Fruit fly (Drosophila melanogaster) whole organism, embryonic: ENCODE measurements around the gene RunxB.

Experiments used
- Aef1 ChIP-seq: fragments of 200-800 bp; sonication (Bioruptor generic); IDR thresholded peaks from 3 replicates; pipeline ENCODE4 v1.3.6; 2022; ENCODE audit warnings: missing biosample characterization, missing genetic modification characterization
- Bteb2 ChIP-seq: fragments of 200-800 bp; sonication (Bioruptor generic); optimal IDR thresholded peaks from 2 replicates; lab custom pipeline; 2016; ENCODE audit warnings: missing biosample characterization, missing genetic modification characterization
- CG11085 ChIP-seq: fragments of 200-800 bp; sonication (Bioruptor generic); IDR thresholded peaks from 2 replicates; pipeline ENCODE4 v1.3.6; 2022; ENCODE audit warnings: missing biosample characterization, missing genetic modification characterization
- CG11723 ChIP-seq: fragments of 200-800 bp; sonication (Bioruptor generic); optimal IDR thresholded peaks from 2 replicates; lab custom pipeline; 2017; ENCODE audit warnings: missing biosample characterization, mild to moderate bottlenecking, missing genetic modification characterization
- CG1233 ChIP-seq: fragments of 200-800 bp; sonication (Bioruptor generic); optimal IDR thresholded peaks from 4 replicates; lab custom pipeline; 2018; ENCODE audit warnings: missing biosample characterization, mild to moderate bottlenecking, missing genetic modification characterization
- CG12391 ChIP-seq: fragments of 200-800 bp; sonication (Bioruptor generic); optimal IDR thresholded peaks from 3 replicates; lab custom pipeline; 2018; ENCODE audit warnings: missing biosample characterization, mild to moderate bottlenecking, missing genetic modification characterization, moderate library complexity
- CG12659 ChIP-seq: fragments of 200-800 bp; sonication (Bioruptor generic); optimal IDR thresholded peaks from 3 replicates; lab custom pipeline; 2017; ENCODE audit warnings: mild to moderate bottlenecking, missing biosample characterization, missing genetic modification reagents, missing genetic modification characterization
- CG15601 ChIP-seq: fragments of 200-800 bp; sonication (Bioruptor generic); optimal IDR thresholded peaks from 3 replicates; lab custom pipeline; 2019; ENCODE audit warnings: missing biosample characterization, mild to moderate bottlenecking, missing genetic modification characterization, moderate library complexity
- CG1602 ChIP-seq: fragments of 200-800 bp; sonication (Bioruptor generic); optimal IDR thresholded peaks from 3 replicates; lab custom pipeline; 2016; ENCODE audit warnings: missing biosample characterization, missing genetic modification characterization
- CG17359 ChIP-seq: fragments of 200-800 bp; sonication (Bioruptor generic); optimal IDR thresholded peaks from 3 replicates; lab custom pipeline; 2018; ENCODE audit warnings: missing biosample characterization, mild to moderate bottlenecking, missing genetic modification characterization, moderate library complexity
- CG18262 ChIP-seq: fragments of 200-800 bp; optimal IDR thresholded peaks from 3 replicates; lab custom pipeline; 2019; ENCODE audit warnings: missing biosample characterization, mild to moderate bottlenecking, missing genetic modification characterization, moderate library complexity
- CG2116 ChIP-seq: fragments of 200-800 bp; sonication (Bioruptor generic); optimal IDR thresholded peaks from 3 replicates; lab custom pipeline; 2018; ENCODE audit warnings: missing biosample characterization, mild to moderate bottlenecking, missing genetic modification characterization
- CG2875 ChIP-seq: fragments of 200-800 bp; sonication (Bioruptor generic); optimal IDR thresholded peaks from 2 replicates; lab custom pipeline; 2017; ENCODE audit warnings: missing biosample characterization, mild to moderate bottlenecking, missing genetic modification characterization, missing genetic modification reagents
- CG3163 ChIP-seq: fragments of 200-800 bp; sonication (Bioruptor generic); optimal IDR thresholded peaks from 3 replicates; lab custom pipeline; 2016; ENCODE audit warnings: missing biosample characterization, missing genetic modification characterization
- CG32767 ChIP-seq: fragments of 200-800 bp; sonication (Bioruptor generic); IDR thresholded peaks from 2 replicates; pipeline ENCODE4 v1.3.6; 2022; ENCODE audit warnings: missing biosample characterization, missing genetic modification characterization
- CG33213 ChIP-seq: fragments of 200-800 bp; sonication (Bioruptor generic); optimal IDR thresholded peaks from 3 replicates; lab custom pipeline; 2016; ENCODE audit warnings: missing biosample characterization, missing genetic modification characterization
- CG42726 ChIP-seq: fragments of 200-800 bp; sonication (Bioruptor generic); IDR thresholded peaks from 2 replicates; pipeline ENCODE4 v1.3.6; 2022; ENCODE audit warnings: missing biosample characterization, missing genetic modification characterization; ENCODE audit not compliant: partially characterized antibody
- CG7928 ChIP-seq: fragments of 200-800 bp; sonication (Bioruptor generic); optimal IDR thresholded peaks from 2 replicates; lab custom pipeline; 2017; ENCODE audit warnings: missing biosample characterization, mild to moderate bottlenecking, missing genetic modification characterization
- CG8924 ChIP-seq: fragments of 200-800 bp; optimal IDR thresholded peaks from 3 replicates; lab custom pipeline; 2019; ENCODE audit warnings: missing biosample characterization, mild to moderate bottlenecking, missing genetic modification characterization, moderate library complexity
- CG9817 ChIP-seq: fragments of 200-800 bp; sonication (Bioruptor generic); optimal IDR thresholded peaks from 2 replicates; lab custom pipeline; 2018; ENCODE audit warnings: missing biosample characterization, mild to moderate bottlenecking, missing genetic modification characterization, moderate library complexity
- CG9876 ChIP-seq: fragments of 200-800 bp; sonication (Bioruptor generic); optimal IDR thresholded peaks from 2 replicates; lab custom pipeline; 2016; ENCODE audit warnings: missing biosample characterization, missing genetic modification characterization
- Deaf1 ChIP-seq: fragments of 200-800 bp; optimal IDR thresholded peaks from 3 replicates; lab custom pipeline; 2019; ENCODE audit warnings: missing biosample characterization, mild to moderate bottlenecking, missing genetic modification characterization, moderate library complexity
- Ets65A ChIP-seq: fragments of 200-800 bp; sonication (Bioruptor generic); peaks from one replicate; lab custom pipeline; 2016; ENCODE audit warnings: missing biosample characterization, missing genetic modification characterization
- HLH4C ChIP-seq: fragments of 200-800 bp; sonication (Bioruptor generic); IDR thresholded peaks from 3 replicates; pipeline ENCODE4 v1.3.6; 2022; ENCODE audit warnings: missing biosample characterization, missing genetic modification characterization; ENCODE audit not compliant: partially characterized antibody
- HmgD ChIP-seq: fragments of 200-800 bp; sonication (Bioruptor generic); optimal IDR thresholded peaks from 3 replicates; lab custom pipeline; 2016; ENCODE audit warnings: missing biosample characterization, missing genetic modification characterization
- Hmx ChIP-seq: fragments of 200-800 bp; sonication (Bioruptor generic); optimal IDR thresholded peaks from 2 replicates; lab custom pipeline; 2016; ENCODE audit warnings: missing biosample characterization, missing genetic modification characterization
- Lpt ChIP-seq: fragments of >200 bp; optimal IDR thresholded peaks from 2 replicates; lab custom pipeline; 2018; ENCODE audit warnings: missing biosample characterization, missing genetic modification characterization
- Max ChIP-seq: fragments of 200-800 bp; sonication (Bioruptor generic); optimal IDR thresholded peaks from 2 replicates; lab custom pipeline; 2016; ENCODE audit warnings: missing biosample characterization, mild to moderate bottlenecking, missing genetic modification characterization
- Mrtf ChIP-seq: fragments of 200-800 bp; sonication (Bioruptor generic); IDR thresholded peaks from 3 replicates; pipeline ENCODE4 v1.3.6; 2022; ENCODE audit warnings: missing biosample characterization, missing genetic modification characterization
- Nf-YA ChIP-seq: fragments of 200-800 bp; sonication (Bioruptor generic); IDR thresholded peaks from 2 replicates; pipeline ENCODE4 v1.3.6; 2022; ENCODE audit warnings: missing biosample characterization, missing genetic modification characterization
- Opbp ChIP-seq: fragments of 200-800 bp; sonication (Bioruptor generic); IDR thresholded peaks from 3 replicates; pipeline ENCODE4 v1.3.6; 2022; ENCODE audit warnings: missing biosample characterization, missing genetic modification characterization; ENCODE audit not compliant: partially characterized antibody
- Sin3A ChIP-seq: fragments of >200 bp; optimal IDR thresholded peaks from 2 replicates; lab custom pipeline; 2018
- Sry-δ ChIP-seq: fragments of 200-800 bp; sonication (Bioruptor generic); optimal IDR thresholded peaks from 2 replicates; lab custom pipeline; 2016; ENCODE audit warnings: missing biosample characterization, missing genetic modification characterization
- bigmax ChIP-seq: fragments of 200-800 bp; sonication (Bioruptor generic); optimal IDR thresholded peaks from 2 replicates; lab custom pipeline; 2018; ENCODE audit warnings: missing biosample characterization, mild to moderate bottlenecking, missing genetic modification characterization
- bsh ChIP-seq, 2 experiments: fragments of 200-800 bp; sonication (Bioruptor generic); optimal IDR thresholded peaks; 2 replicates each; lab custom pipeline; 2017 to 2018; ENCODE audit warnings: mild to moderate bottlenecking in 2 of 2, missing biosample characterization in 2 of 2, missing genetic modification characterization in 2 of 2, moderate library complexity in 1 of 2
- cad ChIP-seq: fragments of >200 bp; optimal IDR thresholded peaks from 2 replicates; lab custom pipeline; 2017; ENCODE audit warnings: missing biosample characterization, missing genetic modification characterization
- crc ChIP-seq: fragments of 200-800 bp; sonication (Bioruptor generic); optimal IDR thresholded peaks from 2 replicates; lab custom pipeline; 2016; ENCODE audit warnings: missing biosample characterization, missing genetic modification characterization
- dysf ChIP-seq: fragments of 200-800 bp; sonication (Bioruptor generic); IDR thresholded peaks from 3 replicates; pipeline ENCODE4 v1.3.6; 2022; ENCODE audit warnings: missing biosample characterization, missing genetic modification characterization
- en ChIP-seq: fragments of 200-800 bp; sonication (Bioruptor generic); optimal IDR thresholded peaks from 2 replicates; lab custom pipeline; 2016; ENCODE audit warnings: missing biosample characterization, missing genetic modification characterization
- gce ChIP-seq: fragments of 200-800 bp; sonication (Bioruptor generic); IDR thresholded peaks from 3 replicates; pipeline ENCODE4 v1.3.6; 2022; ENCODE audit warnings: missing biosample characterization, missing genetic modification characterization
- gem ChIP-seq: fragments of 200-800 bp; sonication (Bioruptor generic); optimal IDR thresholded peaks from 2 replicates; lab custom pipeline; 2019; ENCODE audit warnings: missing biosample characterization, mild to moderate bottlenecking, missing genetic modification characterization, moderate library complexity
- lbe ChIP-seq: fragments of 200-800 bp; sonication (Bioruptor generic); optimal IDR thresholded peaks from 2 replicates; lab custom pipeline; 2016; ENCODE audit warnings: missing biosample characterization, mild to moderate bottlenecking, missing genetic modification characterization
- salm ChIP-seq: fragments of 200-800 bp; sonication (Bioruptor generic); optimal IDR thresholded peaks from 2 replicates; lab custom pipeline; 2018; ENCODE audit warnings: missing biosample characterization, mild to moderate bottlenecking, missing genetic modification characterization
- sc ChIP-seq, 3 experiments: fragments of >200 bp in 2 of 3; fragments of 200-800 bp in 1 of 3; sonication (Bioruptor generic) in 1 of 3; optimal IDR thresholded peaks; 2 replicates in 2 of 3; 3 replicates in 1 of 3; lab custom pipeline; 2017; ENCODE audit warnings: mild to moderate bottlenecking in 1 of 3, missing biosample characterization in 1 of 3, missing genetic modification characterization in 1 of 3, missing genetic modification reagents in 1 of 3
- sima ChIP-seq: fragments of 200-800 bp; sonication (Bioruptor generic); optimal IDR thresholded peaks from 2 replicates; lab custom pipeline; 2016; ENCODE audit warnings: missing biosample characterization, missing genetic modification characterization
- slbo ChIP-seq: fragments of 200-800 bp; sonication (Bioruptor generic); IDR thresholded peaks from 2 replicates; pipeline ENCODE4 v1.3.6; 2022; ENCODE audit warnings: missing biosample characterization, missing genetic modification characterization
- slp2 ChIP-seq: fragments of 200-800 bp; sonication (Bioruptor generic); optimal IDR thresholded peaks from 2 replicates; lab custom pipeline; 2016; ENCODE audit warnings: missing biosample characterization, missing genetic modification characterization
- sob ChIP-seq: fragments of 200-800 bp; sonication (Bioruptor generic); IDR thresholded peaks from 2 replicates; pipeline ENCODE4 v1.3.6; 2022; ENCODE audit warnings: missing biosample characterization, missing genetic modification characterization
- tx ChIP-seq: fragments of 200-800 bp; sonication (Bioruptor generic); optimal IDR thresholded peaks from 2 replicates; lab custom pipeline; 2016; ENCODE audit warnings: missing biosample characterization, missing genetic modification characterization
- unc-4 ChIP-seq: fragments of 200-800 bp; sonication (Bioruptor generic); IDR thresholded peaks from 2 replicates; pipeline ENCODE4 v1.3.6; 2022; ENCODE audit warnings: missing biosample characterization, missing genetic modification characterization; ENCODE audit not compliant: partially characterized antibody
- usp ChIP-seq: fragments of >200 bp; optimal IDR thresholded peaks from 2 replicates; lab custom pipeline; 2017; ENCODE audit warnings: missing biosample characterization, missing genetic modification characterization
- zf30C ChIP-seq: fragments of 200-800 bp; sonication (Bioruptor generic); optimal IDR thresholded peaks from 3 replicates; lab custom pipeline; 2018; ENCODE audit warnings: missing biosample characterization, mild to moderate bottlenecking, missing genetic modification characterization

Gene RunxB

DNA sequence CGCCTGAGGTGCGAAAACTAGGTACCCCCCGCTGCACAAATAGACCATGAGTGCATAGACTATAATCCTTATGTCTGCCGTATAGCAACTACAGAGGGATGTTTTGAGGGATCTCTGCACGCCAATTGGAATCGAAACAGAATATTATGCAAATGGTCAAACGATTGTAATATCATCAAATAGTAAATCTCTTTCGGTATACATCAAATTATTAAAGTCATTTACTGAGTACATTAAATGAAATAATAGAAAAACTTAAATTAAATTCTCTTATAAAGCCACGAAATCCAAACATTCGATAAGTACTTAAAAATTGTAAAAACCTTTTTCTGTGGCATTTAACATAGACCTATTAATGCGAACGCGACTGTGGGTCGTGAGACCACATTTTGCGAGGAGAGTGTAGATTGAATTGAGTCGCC is 49.6 kb upstream of the RunxB start (continued):
- TF ChIP-seq CG33213 (no peak), CG11723 (peak; percentile 61), bigmax (GFP tag; lab: Kevin White, UChicago) (no peak), CG42726 (no peak), HLH4C (GFP tag; lab: Robert Waterston, UW) (no peak), slp2 (peak; percentile 44), sc (optimal IDR thresholded peaks at IDR 0.05; lab: Kevin White, UChicago) (no peak), sc (GFP tag; optimal IDR thresholded peaks at IDR 0.05; lab: Kevin White, UChicago) (peak; percentile 46), bsh (GFP tag; optimal IDR thresholded peaks at IDR 0.05; lab: Kevin White, UChicago) (peak; percentile 34 to 46), CG9817 (peak; percentile 5), CG2875 (peak; percentile 20), gem (peak; percentile 78), Sry-δ (GFP tag; lab: Kevin White, UChicago) (no peak), Lpt (GFP tag; lab: Kevin White, UChicago) (no peak), Mrtf (no peak), Hmx (GFP tag; lab: Kevin White, UChicago) (peak; percentile 7), CG15601 (tag; lab: Kevin White, UChicago) (peak; percentile 60), unc-4 (no peak), CG9876 (GFP tag; lab: Kevin White, UChicago) (no peak), en (GFP tag; lab: Kevin White, UChicago) (peak; percentile 37), usp (GFP tag; lab: Kevin White, UChicago) (no peak), sob (GFP tag; lab: Robert Waterston, UW) (no peak), Opbp (GFP tag; lab: Robert Waterston, UW) (no peak), sima (GFP tag; lab: Kevin White, UChicago) (no peak), CG8924 (peak; percentile 72), HmgD (GFP tag; lab: Kevin White, UChicago) (no peak), Max (peak; percentile 49), zf30C (GFP tag; lab: Kevin White, UChicago) (no peak), Bteb2 (peak; percentile 20), Nf-YA (GFP tag; lab: Robert Waterston, UW) (no peak), cad (GFP tag; lab: Kevin White, UChicago) (no peak), CG18262 (tag; lab: Kevin White, UChicago) (peak; percentile 81), CG12659 (peak; percentile 64), CG1602 (GFP tag; lab: Kevin White, UChicago) (peak; percentile 28), CG11085 (GFP tag; lab: Robert Waterston, UW) (no peak), Deaf1 (tag; lab: Kevin White, UChicago) (peak; percentile 21), CG3163 (GFP tag; lab: Kevin White, UChicago) (no peak), CG32767 (0 out of 2 replicates have a peak, but pooled peaks have one; percentile 33), gce (GFP tag; lab: Robert Waterston, UW) (no peak), slbo (GFP tag; lab: Robert Waterston, UW) (peak; percentile 46), lbe (GFP tag; lab: Kevin White, UChicago) (no peak), CG1233 (GFP tag; lab: Kevin White, UChicago) (peak; percentile 45), CG7928 (no peak), Aef1 (no peak), CG12391 (tag; lab: Kevin White, UChicago) (peak; percentile 65), Sin3A (no peak), tx (GFP tag; lab: Kevin White, UChicago) (no peak), crc (GFP tag; lab: Kevin White, UChicago) (no peak), CG17359 (tag; lab: Kevin White, UChicago) (peak; percentile 53), dysf (peak; percentile 63), salm (tag; lab: Kevin White, UChicago) (peak; percentile 3), CG2116 (GFP tag; lab: Kevin White, UChicago) (peak; percentile 2), Ets65A (no peak)
